Worm (Caenorhabditis elegans) whole organism, L4/young adult: ENCODE results near the gene ZC21.10.

Source experiments
- dao-5 ChIP-seq: sonication (generic microtip); optimal IDR thresholded peaks from 2 replicates; lab custom pipeline; 2016; ENCODE audit warnings: missing genotype, missing genetic modification characterization, moderate library complexity, missing compliant biosample characterization
- him-1 ChIP-seq: sonication (generic microtip); optimal IDR thresholded peaks from 2 replicates; lab custom pipeline; 2016; ENCODE audit warnings: missing genotype, missing genetic modification reagents, missing genetic modification characterization, missing compliant biosample characterization

DNA sequence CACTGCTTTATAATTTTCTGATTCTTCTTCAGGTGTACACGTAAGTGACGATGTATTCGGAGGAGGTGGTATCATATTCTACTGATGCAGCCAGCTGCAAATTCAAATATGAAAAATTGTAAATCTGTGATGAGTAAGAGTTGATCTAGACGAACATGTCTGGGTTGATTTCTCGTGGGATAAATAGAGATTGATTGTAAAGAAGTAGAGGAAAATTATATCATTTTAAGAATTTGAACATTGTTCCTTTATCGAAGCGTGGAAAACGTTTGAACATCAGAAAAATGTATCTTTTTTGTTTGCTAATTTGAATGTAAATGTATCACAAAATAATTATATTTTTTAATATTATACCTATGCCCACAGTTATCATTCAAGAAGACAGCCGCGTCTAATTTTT is 15.6 kb downstream of the ZC21.10 start, which contains the start of gene ZC21.6:
- TF ChIP-seq dao-5 (no peak), him-1 (tag; lab: Kevin White, UChicago) (no peak)
